Worm (Caenorhabditis elegans) whole organism, L4/young adult: ENCODE data around the gene idpb-4.

Source experiments
- W03F9.2 ChIP-seq: fragments of 150-350 bp; optimal IDR thresholded peaks from 2 replicates; lab custom pipeline; 2014; ENCODE audit warnings: missing biosample characterization, missing genetic modification characterization
- dao-5 ChIP-seq: sonication (generic microtip); optimal IDR thresholded peaks from 2 replicates; lab custom pipeline; 2016; ENCODE audit warnings: missing genotype, missing genetic modification characterization, moderate library complexity, missing compliant biosample characterization
- him-1 ChIP-seq: sonication (generic microtip); optimal IDR thresholded peaks from 2 replicates; lab custom pipeline; 2016; ENCODE audit warnings: missing genotype, missing genetic modification reagents, missing genetic modification characterization, missing compliant biosample characterization

idpb-4 gene

DNA sequence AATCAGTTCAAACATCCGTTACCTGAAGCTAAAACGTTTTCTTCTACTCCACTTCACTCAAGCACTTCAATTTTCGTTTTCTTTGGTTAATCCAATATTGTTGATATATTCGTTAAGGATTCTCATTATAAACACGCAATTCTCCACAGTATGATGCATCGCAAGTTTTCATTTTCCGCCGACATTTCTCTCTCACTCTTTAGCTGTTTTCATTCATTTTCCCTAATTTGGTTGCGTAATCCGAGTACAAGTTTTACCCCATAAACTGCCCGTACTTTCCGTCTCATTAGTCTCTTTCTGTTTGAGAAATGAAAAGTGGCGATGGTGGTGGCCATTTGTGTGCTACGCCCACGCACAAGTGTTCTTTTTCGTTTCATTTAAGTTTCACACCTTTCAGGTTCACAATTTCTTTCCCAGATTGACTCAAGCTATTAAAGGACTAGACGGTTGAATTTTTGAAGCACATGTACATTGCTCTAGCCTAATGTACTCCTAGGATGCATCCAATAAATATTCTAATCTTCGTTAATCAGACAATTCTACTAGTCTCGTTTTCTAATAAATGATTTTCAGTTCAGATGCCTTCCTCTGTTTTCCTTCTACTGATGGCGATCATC is 45.9 kb downstream of the idpb-4 start, which contains the start of gene C34C6.3:
Gene C34C6.3 (plus strand): TSS at position 567 of the 617 bp plus-strand sequence.
- no peak for TF ChIP-seq dao-5 (tag; lab: Kevin White, UChicago)
- no peak for TF ChIP-seq him-1 (tag; lab: Kevin White, UChicago)
- no peak for TF ChIP-seq W03F9.2
